Worm (Caenorhabditis elegans): ENCODE results near the gene T23B12.5.

DNA sequence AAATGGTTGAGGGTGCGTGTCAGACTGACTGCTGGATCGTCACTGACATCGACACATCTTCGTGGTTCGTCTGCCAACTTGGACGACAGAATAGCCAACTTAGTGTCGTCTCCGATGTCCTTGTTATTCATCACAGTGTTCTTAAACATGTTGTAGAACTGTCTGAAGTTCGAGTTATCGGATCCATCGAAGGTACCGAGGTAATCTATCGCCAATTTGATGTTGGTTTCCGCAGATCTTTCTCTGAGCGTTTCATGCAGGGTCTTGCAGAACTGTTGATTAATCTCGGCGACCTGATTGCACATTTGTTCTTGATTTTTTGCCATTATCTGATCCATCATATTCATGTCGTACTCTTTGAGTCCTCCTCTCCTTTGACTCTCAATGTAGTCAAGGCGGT is 33.4 kb upstream of the T23B12.5 start:
- TF ChIP-seq tbx-2 (tag; optimal IDR thresholded peaks at IDR 0.05) (no peak), lin-15B (tag; optimal IDR thresholded peaks at IDR 0.05) (no peak), nhr-77 (tag; optimal IDR thresholded peaks at IDR 0.05) (no peak), nhr-11 (tag; optimal IDR thresholded peaks at IDR 0.05) (no peak)
